Fruit fly (Drosophila melanogaster) whole organism, adult: ENCODE data around the gene GstD4.

ENCODE experiments used
- CG11617 ChIP-seq: fragments of 200-800 bp; sonication (Bioruptor generic); optimal IDR thresholded peaks from 2 replicates; lab custom pipeline; 2017; ENCODE audit warnings: mild to moderate bottlenecking, missing biosample characterization, missing genetic modification reagents, missing genetic modification characterization
- CG12768 ChIP-seq: fragments of 200-800 bp; sonication (Bioruptor generic); optimal IDR thresholded peaks from 2 replicates; lab custom pipeline; 2017; ENCODE audit warnings: missing biosample characterization, missing genetic modification characterization, mild to moderate bottlenecking, moderate library complexity, missing genetic modification reagents
- CG14711 ChIP-seq: fragments of 200-800 bp; sonication (Bioruptor generic); optimal IDR thresholded peaks from 2 replicates; lab custom pipeline; 2018; ENCODE audit warnings: missing biosample characterization, mild to moderate bottlenecking, missing genetic modification characterization, moderate library complexity
- CG1620 ChIP-seq: fragments of 200-800 bp; sonication (Bioruptor generic); optimal IDR thresholded peaks from 2 replicates; lab custom pipeline; 2016; ENCODE audit warnings: missing biosample characterization, missing genetic modification characterization
- CG33017 ChIP-seq: fragments of 200-800 bp; sonication (Bioruptor generic); optimal IDR thresholded peaks from 2 replicates; lab custom pipeline; 2018; ENCODE audit warnings: missing biosample characterization, mild to moderate bottlenecking, missing genetic modification characterization, moderate library complexity
- CG5204 ChIP-seq: fragments of 200-800 bp; sonication (Bioruptor generic); optimal IDR thresholded peaks from 2 replicates; lab custom pipeline; 2016; ENCODE audit warnings: missing biosample characterization, missing genetic modification characterization
- CG7045 ChIP-seq: fragments of 200-800 bp; sonication (Bioruptor generic); optimal IDR thresholded peaks from 2 replicates; lab custom pipeline; 2017; ENCODE audit warnings: missing biosample characterization, mild to moderate bottlenecking, missing genetic modification characterization
- CG7101 ChIP-seq: fragments of 200-800 bp; sonication (Bioruptor generic); optimal IDR thresholded peaks from 2 replicates; lab custom pipeline; 2018; ENCODE audit warnings: missing biosample characterization, mild to moderate bottlenecking, missing genetic modification characterization, moderate library complexity
- Clk ChIP-seq: fragments of 200-800 bp; sonication (Bioruptor generic); optimal IDR thresholded peaks from 2 replicates; lab custom pipeline; 2017; ENCODE audit warnings: missing biosample characterization, missing genetic modification characterization
- Crg-1 ChIP-seq: fragments of 200-800 bp; sonication (Bioruptor generic); optimal IDR thresholded peaks from 2 replicates; lab custom pipeline; 2016; ENCODE audit warnings: missing biosample characterization, missing genetic modification characterization
- Hr96 ChIP-seq: fragments of 200-800 bp; sonication (Bioruptor generic); optimal IDR thresholded peaks from 2 replicates; lab custom pipeline; 2016; ENCODE audit warnings: missing biosample characterization, missing genetic modification characterization
- Mnt ChIP-seq: fragments of 200-800 bp; sonication (Bioruptor generic); optimal IDR thresholded peaks from 2 replicates; lab custom pipeline; 2016; ENCODE audit warnings: missing biosample characterization, mild to moderate bottlenecking, missing genetic modification characterization
- bab1 ChIP-seq: fragments of 200-800 bp; sonication (Bioruptor generic); optimal IDR thresholded peaks from 3 replicates; lab custom pipeline; 2019; ENCODE audit warnings: missing biosample characterization, mild to moderate bottlenecking, missing genetic modification characterization, moderate library complexity
- cic ChIP-seq: fragments of 200-800 bp; sonication (Bioruptor generic); optimal IDR thresholded peaks from 2 replicates; lab custom pipeline; 2017; ENCODE audit warnings: missing biosample characterization, mild to moderate bottlenecking, missing genetic modification characterization, moderate library complexity
- cnc ChIP-seq, 2 experiments: fragments of >200 bp; optimal IDR thresholded peaks; 2 replicates each; lab custom pipeline; 2017
- kay ChIP-seq: fragments of 200-800 bp; sonication (Bioruptor generic); peaks from one replicate; lab custom pipeline; 2016; ENCODE audit warnings: missing biosample characterization, missing genetic modification characterization, borderline replicate concordance
- ovo ChIP-seq: fragments of 200-800 bp; sonication (Bioruptor generic); optimal IDR thresholded peaks from 2 replicates; lab custom pipeline; 2016; ENCODE audit warnings: missing biosample characterization, missing genetic modification characterization
- pad ChIP-seq: fragments of 200-800 bp; sonication (Bioruptor generic); optimal IDR thresholded peaks from 3 replicates; lab custom pipeline; 2017; ENCODE audit warnings: missing biosample characterization, missing genetic modification characterization, mild to moderate bottlenecking, moderate library complexity, missing genetic modification reagents
- tj ChIP-seq: fragments of 200-800 bp; sonication (Bioruptor generic); optimal IDR thresholded peaks from 3 replicates; lab custom pipeline; 2017; ENCODE audit warnings: missing biosample characterization, mild to moderate bottlenecking, missing genetic modification characterization, moderate library complexity
- toe ChIP-seq: fragments of 200-800 bp; sonication (Bioruptor generic); optimal IDR thresholded peaks from 2 replicates; lab custom pipeline; 2016; ENCODE audit warnings: missing biosample characterization, missing genetic modification characterization

The GstD4 gene

DNA sequence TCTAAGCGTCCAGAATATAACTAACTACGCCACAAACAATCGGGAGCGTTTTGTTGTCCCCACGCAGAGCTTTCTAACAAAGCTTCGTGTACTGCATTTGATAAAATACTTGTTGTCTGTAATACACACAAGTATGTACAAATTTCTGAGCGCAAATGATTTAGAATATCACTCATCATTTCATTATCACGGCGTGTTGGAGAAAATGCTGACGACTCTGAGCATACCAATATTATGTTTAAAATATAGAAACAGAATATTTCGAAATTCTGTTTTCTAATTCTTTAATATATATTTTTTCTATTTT is 32.0 kb downstream of the GstD4 start, which contains the start of gene Cyp9f2:
Gene Cyp9f2 (minus strand): TSS at position 101 of the 307 bp plus-strand sequence.
- TF ChIP-seq cic (peak; percentile 69), bab1 (GFP tag; lab: Kevin White, UChicago) (no peak)

DNA sequence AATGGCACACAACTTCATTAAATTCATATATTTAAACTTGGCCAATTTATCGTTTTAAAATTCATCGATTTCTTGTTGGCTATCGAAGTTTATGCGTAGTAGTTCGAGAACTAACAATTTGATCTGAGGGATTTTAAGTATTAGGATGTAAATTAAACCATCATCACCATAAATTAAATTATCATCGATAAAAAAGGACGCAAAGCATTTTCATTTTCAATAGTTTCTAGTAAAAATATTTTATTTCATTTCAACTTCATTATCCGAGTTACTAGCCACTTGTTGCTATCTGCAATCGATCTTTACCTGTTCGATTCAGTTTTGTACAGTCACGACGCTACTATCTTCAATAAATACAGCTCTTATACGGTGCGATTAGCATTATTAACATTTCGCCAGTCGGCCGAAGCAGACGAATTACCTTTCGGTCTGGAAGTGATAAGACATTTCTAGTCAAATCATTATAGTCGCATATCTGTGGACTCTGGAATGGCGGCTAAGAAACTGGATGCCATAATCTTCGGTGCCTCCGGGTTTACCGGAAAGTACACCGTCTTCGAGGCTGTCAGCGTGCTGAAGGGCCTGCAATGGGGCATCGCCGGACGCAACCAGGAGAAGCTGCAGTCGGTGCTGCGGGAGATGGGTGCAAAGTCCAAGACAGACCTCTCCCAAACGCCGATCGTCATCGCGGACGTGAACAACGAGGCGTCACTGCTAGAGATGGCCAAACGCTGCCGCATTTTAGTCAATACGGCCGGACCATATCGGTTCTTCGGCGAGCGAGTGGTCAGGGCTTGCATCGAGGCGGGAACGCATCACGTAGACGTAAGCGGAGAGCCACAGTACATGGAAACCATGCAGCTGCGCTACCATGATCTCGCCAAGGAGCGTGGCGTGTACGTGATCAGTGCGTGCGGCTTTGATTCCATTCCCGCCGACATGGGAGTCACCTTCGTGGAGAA is 32.6 kb downstream of the GstD4 start, which contains the start of gene CG5167:
Gene CG5167 (plus strand): TSS at position 298 of the 962 bp plus-strand sequence.
- no peak for TF ChIP-seq Clk
- TF ChIP-seq tj, result peak; percentile 28
- TF ChIP-seq CG11617 (GFP tag; lab: Kevin White, UChicago), result peak; percentile 70
- TF ChIP-seq cnc (optimal IDR thresholded peaks at IDR 0.05; lab: Kevin White, UChicago), result peak in 1 of 2 experiments; percentile 79
- peak; percentile 57 for TF ChIP-seq Hr96
- TF ChIP-seq CG33017, result peak; percentile 69
- peak; percentile 96 for TF ChIP-seq CG12768
- TF ChIP-seq CG7101 (tag; lab: Kevin White, UChicago), result peak; percentile 59
- no peak for TF ChIP-seq CG5204 (GFP tag; lab: Kevin White, UChicago)
- TF ChIP-seq Mnt, result peak; percentile 33
- no peak for TF ChIP-seq CG1620 (GFP tag; lab: Kevin White, UChicago)
- no peak for TF ChIP-seq Crg-1
- TF ChIP-seq kay (GFP tag; lab: Kevin White, UChicago), result no peak
- peak; percentile 47 for TF ChIP-seq cic
- TF ChIP-seq CG7045 (GFP tag; lab: Kevin White, UChicago), result peak; percentile 24
- TF ChIP-seq CG14711 (tag; lab: Kevin White, UChicago), result peak; percentile 65
- TF ChIP-seq bab1 (GFP tag; lab: Kevin White, UChicago), result peak; percentile 60
- peak; percentile 25 for TF ChIP-seq ovo (GFP tag; lab: Kevin White, UChicago)
- peak; percentile 70 for TF ChIP-seq toe (GFP tag; lab: Kevin White, UChicago)
- no peak for TF ChIP-seq pad (GFP tag; lab: Kevin White, UChicago)

DNA sequence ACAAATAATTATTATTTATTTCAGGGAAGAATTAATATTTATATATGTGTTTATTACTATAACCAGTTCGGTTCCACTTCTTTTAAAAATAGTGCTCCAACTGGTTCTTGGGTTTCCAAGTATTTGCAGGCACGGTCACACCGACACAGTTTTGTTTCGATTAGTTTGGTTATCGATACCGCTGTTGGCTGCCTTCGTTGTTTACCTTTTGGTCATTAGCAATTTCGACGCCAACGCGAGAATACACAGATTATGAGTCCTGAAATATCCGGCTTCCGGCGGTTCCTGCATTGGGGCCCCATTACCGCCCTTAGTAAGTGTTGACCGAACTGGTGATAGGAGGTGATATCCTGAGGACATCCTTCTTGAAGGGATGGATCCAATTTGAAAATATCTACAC is 34.3 kb downstream of the GstD4 start, which contains the start of gene CG5196:
Gene CG5196 (plus strand): TSS at position 157 of the 400 bp plus-strand sequence.
- TF ChIP-seq Mnt (peak; percentile 50), CG14711 (tag; lab: Kevin White, UChicago) (peak; percentile 2), CG12768 (no peak), ovo (GFP tag; lab: Kevin White, UChicago) (no peak), CG5204 (GFP tag; lab: Kevin White, UChicago) (no peak), CG7101 (tag; lab: Kevin White, UChicago) (peak; percentile 35), CG1620 (GFP tag; lab: Kevin White, UChicago) (peak; percentile 20), Clk (no peak), cic (peak; percentile 2), toe (GFP tag; lab: Kevin White, UChicago) (no peak), CG11617 (GFP tag; lab: Kevin White, UChicago) (peak; percentile 8), CG33017 (no peak), kay (GFP tag; lab: Kevin White, UChicago) (no peak), cnc (optimal IDR thresholded peaks at IDR 0.05; lab: Kevin White, UChicago) (no peak), bab1 (GFP tag; lab: Kevin White, UChicago) (peak; percentile 60), CG7045 (GFP tag; lab: Kevin White, UChicago) (no peak), Hr96 (no peak), tj (no peak), pad (GFP tag; lab: Kevin White, UChicago) (no peak), Crg-1 (no peak)

DNA sequence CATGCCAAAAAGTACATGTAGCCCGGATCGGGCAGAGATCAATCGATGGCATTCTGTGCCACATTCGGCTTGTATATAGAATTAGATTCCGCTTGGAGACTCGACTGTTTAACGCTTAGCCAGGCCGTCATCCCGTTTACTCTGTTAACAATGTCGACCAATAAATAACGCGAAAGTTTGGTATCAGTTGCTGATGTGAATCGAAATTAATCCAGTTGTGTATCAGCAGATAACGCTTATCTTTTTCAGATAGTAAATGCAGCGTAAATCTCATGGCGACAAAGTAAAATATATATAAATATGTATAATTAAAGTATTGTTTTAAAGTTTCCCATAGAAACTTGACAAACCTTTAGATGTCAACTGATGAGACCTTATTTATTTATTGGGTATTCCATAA is 37.5 kb downstream of the GstD4 start:
- TF ChIP-seq CG14711 (tag; lab: Kevin White, UChicago) (no peak), CG12768 (no peak), pad (GFP tag; lab: Kevin White, UChicago) (no peak)

DNA sequence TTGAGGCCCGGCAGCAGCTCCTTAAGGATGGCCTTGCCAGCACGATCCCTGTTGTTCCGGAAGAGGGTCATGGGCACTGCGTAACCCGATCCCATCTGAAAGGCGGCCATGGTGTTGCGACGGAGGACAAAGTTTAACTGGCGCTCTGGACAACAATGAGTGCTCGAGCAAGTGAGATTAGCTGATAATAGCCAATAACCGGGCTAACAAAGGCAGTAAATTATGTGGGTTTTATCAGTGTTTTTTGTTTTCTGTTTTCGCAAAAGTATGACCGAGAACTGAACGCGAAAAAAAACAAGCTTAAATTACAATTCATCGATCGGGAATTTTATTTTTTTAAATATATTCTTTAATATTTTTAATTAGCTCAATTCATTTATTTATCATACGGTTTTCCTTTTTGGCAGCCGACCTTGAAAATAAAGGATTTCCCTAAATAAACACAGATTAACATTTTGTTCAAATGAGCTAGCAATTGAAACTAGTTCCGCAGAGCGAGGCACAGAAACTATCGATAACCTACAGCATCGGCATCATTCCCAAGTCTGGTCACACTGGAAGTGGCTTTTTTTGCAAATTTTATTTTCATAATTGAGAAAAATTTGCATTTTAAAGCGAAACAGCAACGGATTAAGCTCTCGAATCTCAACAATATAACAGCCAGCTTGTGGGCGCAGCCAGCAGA is 39.5 kb downstream of the GstD4 start, which contains the start of the genes Dip-C and pps:
Gene Dip-C (minus strand): TSS at position 486 of the 685 bp plus-strand sequence.
Gene pps (plus strand): TSS at position 555 of the 685 bp plus-strand sequence.
- TF ChIP-seq CG14711 (tag; lab: Kevin White, UChicago) (no peak), CG5204 (GFP tag; lab: Kevin White, UChicago) (no peak), tj (no peak), CG33017 (peak; percentile 27), bab1 (GFP tag; lab: Kevin White, UChicago) (peak; percentile 14), Crg-1 (no peak), kay (GFP tag; lab: Kevin White, UChicago) (no peak), cnc (optimal IDR thresholded peaks at IDR 0.05; lab: Kevin White, UChicago) (no peak), Mnt (peak; percentile 10), pad (GFP tag; lab: Kevin White, UChicago) (no peak), Clk (no peak), CG7045 (GFP tag; lab: Kevin White, UChicago) (no peak), CG7101 (tag; lab: Kevin White, UChicago) (no peak), CG11617 (GFP tag; lab: Kevin White, UChicago) (peak; percentile 11), CG12768 (no peak), CG1620 (GFP tag; lab: Kevin White, UChicago) (no peak), toe (GFP tag; lab: Kevin White, UChicago) (no peak), Hr96 (no peak), cic (no peak), ovo (GFP tag; lab: Kevin White, UChicago) (no peak)
